Fruit fly (Drosophila melanogaster) whole organism, embryonic: ENCODE data around the gene CG3544.

Experiments used
- CG1832 ChIP-seq: fragments of 200-800 bp; sonication (Bioruptor generic); optimal IDR thresholded peaks from 2 replicates; lab custom pipeline; 2017; ENCODE audit warnings: missing biosample characterization, mild to moderate bottlenecking, missing genetic modification characterization, inconsistent platforms
- CG9215 ChIP-seq: fragments of 200-800 bp; sonication (Bioruptor generic); IDR thresholded peaks from 2 replicates; pipeline ENCODE4 v1.3.6; 2022; ENCODE audit warnings: missing biosample characterization, missing genetic modification characterization
- hkb ChIP-seq, 2 experiments: fragments of 200-800 bp in 1 of 2; fragments of >200 bp in 1 of 2; sonication (Bioruptor generic) in 1 of 2; IDR thresholded peaks in 1 of 2; optimal IDR thresholded peaks in 1 of 2; 2 replicates each; pipeline versions ENCODE4 v1.3.6 to Lab custom; 2017 to 2022; ENCODE audit warnings: missing biosample characterization in 1 of 2, missing genetic modification characterization in 1 of 2

- TF ChIP-seq hkb (optimal IDR thresholded peaks at IDR 0.05; lab: Kevin White, UChicago): no peak
- TF ChIP-seq hkb (GFP tag; IDR thresholded peaks at IDR 0.05; lab: Robert Waterston, UW): no peak
- no peak for TF ChIP-seq CG9215 (GFP tag; lab: Robert Waterston, UW)
- TF ChIP-seq CG1832 (GFP tag; lab: Kevin White, UChicago): no peak
Observed at dm6 chr2L:780851-781250, 3.3 kb upstream of the CG3544 start.
